Fruit fly (Drosophila melanogaster): ENCODE results near the gene Usp32.

Gene Usp32

dm6 chr3L:19922833-19923745, 52.1 kb downstream of the Usp32 start, which contains the start of gene Pfdn6 (continued):
- TF ChIP-seq esg (GFP tag; conservative IDR thresholded peaks at IDR 0.05) (peak; percentile 83), CG6765 (GFP tag; optimal IDR thresholded peaks at IDR 0.05) (no peak), slbo (GFP tag; IDR thresholded peaks at IDR 0.05) (peak; percentile 88), CG12219 (GFP tag; optimal IDR thresholded peaks at IDR 0.05) (no peak), tll (GFP tag; optimal IDR thresholded peaks at IDR 0.05) (no peak), D19A (tag; optimal IDR thresholded peaks at IDR 0.05) (no peak), Lim3 (GFP tag; IDR thresholded peaks at IDR 0.05) (no peak), CG10267 (tag; optimal IDR thresholded peaks at IDR 0.05) (peak; percentile 99), sd (tag; optimal IDR thresholded peaks at IDR 0.05) (no peak), ase (GFP tag; IDR thresholded peaks at IDR 0.05) (peak; percentile 69), CG8089 (GFP tag; optimal IDR thresholded peaks at IDR 0.05) (peak; percentile 76), phol (tag; optimal IDR thresholded peaks at IDR 0.05) (peak; percentile 96), jing (GFP tag; optimal IDR thresholded peaks at IDR 0.05) (peak; percentile 39), Dp (GFP tag; optimal IDR thresholded peaks at IDR 0.05) (peak; percentile 35), ato (GFP tag; IDR thresholded peaks at IDR 0.05; ENCODE audit: partially characterized antibody) (peak; percentile 54), CG9876 (GFP tag; optimal IDR thresholded peaks at IDR 0.05) (peak; percentile 89), gro (GFP tag; optimal IDR thresholded peaks at IDR 0.05) (peak; percentile 56), CG5245 (GFP tag; optimal IDR thresholded peaks at IDR 0.05) (peak; percentile 28), so (GFP tag; IDR thresholded peaks at IDR 0.05) (peak; percentile 72; the same call in 1 of the 3 replicates), CG3847 (GFP tag; IDR thresholded peaks at IDR 0.05) (peak; percentile 87), danr (GFP tag; IDR thresholded peaks at IDR 0.05) (no peak), CG8388 (GFP tag; optimal IDR thresholded peaks at IDR 0.05) (no peak), CG17802 (tag; optimal IDR thresholded peaks at IDR 0.05) (peak; percentile 68), CG4282 (GFP tag; optimal IDR thresholded peaks at IDR 0.05) (peak; percentile 79), Dip2 (GFP tag; IDR thresholded peaks at IDR 0.05) (peak; percentile 22; the same call in 1 of the 2 replicates), CG1832 (GFP tag; optimal IDR thresholded peaks at IDR 0.05) (no peak), CG14667 (GFP tag; IDR thresholded peaks at IDR 0.05) (no peak), CG1792 (GFP tag; optimal IDR thresholded peaks at IDR 0.05) (peak; percentile 95), YL-1 (GFP tag; optimal IDR thresholded peaks at IDR 0.05) (peak; percentile 90), cas (GFP tag; IDR thresholded peaks at IDR 0.05) (no peak; the same call in 1 of the 2 replicates), h (optimal IDR thresholded peaks at IDR 0.05) (no peak), CG17385 (GFP tag; optimal IDR thresholded peaks at IDR 0.05) (no peak), Pdp1 (GFP tag; optimal IDR thresholded peaks at IDR 0.05) (peak; percentile 51 to 62), Myb (GFP tag; optimal IDR thresholded peaks at IDR 0.05) (peak; percentile 65), CG31365 (tag; optimal IDR thresholded peaks at IDR 0.05) (no peak), jumu (GFP tag; optimal IDR thresholded peaks at IDR 0.05) (no peak), Chrac-16 (GFP tag; optimal IDR thresholded peaks at IDR 0.05) (peak; percentile 50), CG7839 (tag; optimal IDR thresholded peaks at IDR 0.05) (no peak), Hr78 (GFP tag; optimal IDR thresholded peaks at IDR 0.05) (no peak), CG2120 (GFP tag; optimal IDR thresholded peaks at IDR 0.05) (peak; percentile 90), HLH54F (GFP tag; optimal IDR thresholded peaks at IDR 0.05) (peak; percentile 93), nom (GFP tag; optimal IDR thresholded peaks at IDR 0.05) (no peak), MBD-R2 (GFP tag; IDR thresholded peaks at IDR 0.05) (peak; percentile 73), emc (GFP tag; optimal IDR thresholded peaks at IDR 0.05) (peak; percentile 74), CG1529 (GFP tag; optimal IDR thresholded peaks at IDR 0.05) (no peak), pnt (GFP tag; optimal IDR thresholded peaks at IDR 0.05) (peak; percentile 44), hth (optimal IDR thresholded peaks at IDR 0.05) (no peak), klu (GFP tag; IDR thresholded peaks at IDR 0.05) (peak; percentile 80), zfh1 (GFP tag; IDR thresholded peaks at IDR 0.05) (peak; percentile 30; the same call in 2 of the 3 replicates)

All from whole organism, embryonic.